Fruit fly (Drosophila melanogaster) S2 (cell line): Measurements from ENCODE around the gene fry.

Source experiments
- CG8478 ChIP-seq: fragments of >200 bp; optimal IDR thresholded peaks from 2 replicates; lab custom pipeline; 2018
- CTCF ChIP-seq, 2 experiments: fragments of >200 bp; optimal IDR thresholded peaks; 2 replicates each; lab custom pipeline; 2018

dm6 chr3L:9705591-9705990 lies 26.7 kb upstream of the fry start:
- TF ChIP-seq CG8478 (lab: Kevin White, UChicago), result no peak
- no peak for TF ChIP-seq CTCF (optimal IDR thresholded peaks at IDR 0.05; lab: Kevin White, UChicago)
